Worm (Caenorhabditis elegans) whole organism, L1 larva: ENCODE measurements around the gene F57G12.2.

Experiments used
- F16B12.6 ChIP-seq: fragments of 150-350 bp; optimal IDR thresholded peaks from 2 replicates; lab custom pipeline; 2014; ENCODE audit warnings: missing biosample characterization, missing genetic modification characterization
- Y116A8C.19 ChIP-seq: sonication (generic microtip); optimal IDR thresholded peaks from 2 replicates; lab custom pipeline; 2016; ENCODE audit warnings: missing compliant biosample characterization, missing genetic modification characterization, borderline replicate concordance
- alr-1 ChIP-seq: fragments of 200-800 bp; sonication (Bioruptor generic); optimal IDR thresholded peaks from 2 replicates; lab custom pipeline; 2018; ENCODE audit warnings: borderline replicate concordance, mild to moderate bottlenecking, missing genetic modification characterization, missing compliant biosample characterization
- aly-2 ChIP-seq: fragments of 150-350 bp; optimal IDR thresholded peaks from 2 replicates; lab custom pipeline; 2014; ENCODE audit warnings: missing biosample characterization, missing genetic modification characterization
- ama-1 ChIP-seq: fragments of 150-350 bp; optimal IDR thresholded peaks from 2 replicates; lab custom pipeline; 2014
- ceh-8 ChIP-seq: fragments of 200-800 bp; sonication (Bioruptor generic); optimal IDR thresholded peaks from 2 replicates; lab custom pipeline; 2018; ENCODE audit warnings: mild to moderate bottlenecking, missing genetic modification characterization, moderate library complexity, missing compliant biosample characterization
- ceh-82 ChIP-seq, 3 experiments: fragments of 150-350 bp in 1 of 3; sonication (generic microtip) in 2 of 3; optimal IDR thresholded peaks; 2 replicates each; lab custom pipeline; 2014 to 2017; ENCODE audit warnings: missing biosample characterization in 3 of 3, missing genetic modification characterization in 3 of 3
- ceh-88 ChIP-seq: fragments of 200-800 bp; sonication (Bioruptor generic); IDR thresholded peaks from 2 replicates; pipeline ENCODE4 v1.3.6; 2022; ENCODE audit warnings: missing genetic modification characterization, missing compliant biosample characterization
- efl-1 ChIP-seq, 4 experiments: fragments of 150-350 bp; optimal IDR thresholded peaks in 3 of 4; peaks in 1 of 4; 1 replicate in 1 of 4; 2 replicates in 3 of 4; lab custom pipeline; 2014; ENCODE audit warnings: missing biosample characterization in 2 of 4, missing genetic modification characterization in 2 of 4, missing genetic modification reagents in 2 of 4
- efl-3 ChIP-seq: fragments of 200-800 bp; sonication (Bioruptor generic); optimal IDR thresholded peaks from 2 replicates; lab custom pipeline; 2018; ENCODE audit warnings: mild to moderate bottlenecking, missing genetic modification characterization, missing compliant biosample characterization
- egl-27 ChIP-seq, 2 experiments: fragments of 150-350 bp in 1 of 2; sonication (generic microtip); optimal IDR thresholded peaks; 3 replicates each; lab custom pipeline; 2017 to 2018; ENCODE audit warnings: missing biosample characterization in 2 of 2, missing genetic modification characterization in 2 of 2, missing genetic modification reagents in 2 of 2
- elt-2 ChIP-seq: sonication (generic microtip); optimal IDR thresholded peaks from 2 replicates; lab custom pipeline; 2016; ENCODE audit warnings: missing genetic modification characterization, mild to moderate bottlenecking, inconsistent platforms, missing compliant biosample characterization, missing genetic modification reagents
- fkh-4 ChIP-seq: sonication (generic microtip); optimal IDR thresholded peaks from 2 replicates; lab custom pipeline; 2016; ENCODE audit warnings: missing compliant biosample characterization, missing genetic modification characterization, borderline replicate concordance
- fkh-8 ChIP-seq: sonication (generic microtip); optimal IDR thresholded peaks from 2 replicates; lab custom pipeline; 2016; ENCODE audit warnings: mild to moderate bottlenecking, missing genetic modification characterization, missing compliant biosample characterization
- fos-1 ChIP-seq: fragments of 150-350 bp; optimal IDR thresholded peaks from 2 replicates; lab custom pipeline; 2014; ENCODE audit warnings: missing biosample characterization, missing genetic modification characterization
- hlh-17 ChIP-seq: fragments of 200-800 bp; sonication (Bioruptor generic); optimal IDR thresholded peaks from 2 replicates; lab custom pipeline; 2018; ENCODE audit warnings: missing genetic modification characterization, mild to moderate bottlenecking, missing compliant biosample characterization, moderate library complexity, borderline replicate concordance
- hpl-2 ChIP-seq: fragments of 150-350 bp; optimal IDR thresholded peaks from 2 replicates; lab custom pipeline; 2014; ENCODE audit warnings: missing biosample characterization, missing genetic modification reagents, missing genetic modification characterization
- isw-1 ChIP-seq: fragments of 200-800 bp; sonication (Bioruptor generic); IDR thresholded peaks from 2 replicates; pipeline ENCODE4 v1.3.6; 2022; ENCODE audit warnings: missing genetic modification characterization, missing compliant biosample characterization
- jun-1 ChIP-seq: fragments of 150-350 bp; optimal IDR thresholded peaks from 2 replicates; lab custom pipeline; 2014; ENCODE audit warnings: missing biosample characterization, missing genetic modification reagents, missing genetic modification characterization
- lin-14 ChIP-seq: fragments of 200-800 bp; sonication (Bioruptor generic); optimal IDR thresholded peaks from 2 replicates; lab custom pipeline; 2018; ENCODE audit warnings: mild to moderate bottlenecking, missing genetic modification characterization, moderate library complexity, missing compliant biosample characterization
- lin-15B ChIP-seq: fragments of 150-350 bp; sonication (generic microtip); optimal IDR thresholded peaks from 3 replicates; lab custom pipeline; 2014; ENCODE audit warnings: missing biosample characterization, missing genetic modification characterization
- lin-35 ChIP-seq, 2 experiments: fragments of 150-350 bp; optimal IDR thresholded peaks; 2 replicates each; lab custom pipeline; 2014; ENCODE audit warnings: missing biosample characterization in 2 of 2, missing genetic modification characterization in 2 of 2, missing genetic modification reagents in 2 of 2
- mdl-1 ChIP-seq, 2 experiments: fragments of 150-350 bp; optimal IDR thresholded peaks; 2 replicates each; lab custom pipeline; 2014 to 2017; ENCODE audit warnings: missing biosample characterization in 2 of 2, missing genetic modification characterization in 2 of 2, inconsistent platforms in 1 of 2
- mep-1 ChIP-seq: fragments of 150-350 bp; optimal IDR thresholded peaks from 2 replicates; lab custom pipeline; 2014; ENCODE audit warnings: missing biosample characterization, missing genetic modification characterization
- nhr-11 ChIP-seq: fragments of 150-350 bp; optimal IDR thresholded peaks from 2 replicates; lab custom pipeline; 2014; ENCODE audit warnings: missing biosample characterization, missing genetic modification characterization
- nhr-12 ChIP-seq: sonication (generic microtip); optimal IDR thresholded peaks from 2 replicates; lab custom pipeline; 2017; ENCODE audit warnings: missing biosample characterization, missing genetic modification characterization
- nhr-19 ChIP-seq: fragments of 200-800 bp; sonication (Bioruptor generic); conservative IDR thresholded peaks from 2 replicates; pipeline ENCODE4 v1.3.6; 2022; ENCODE audit warnings: missing genetic modification characterization, missing compliant biosample characterization
- nhr-20 ChIP-seq: sonication (generic microtip); optimal IDR thresholded peaks from 2 replicates; lab custom pipeline; 2016; ENCODE audit warnings: mild to moderate bottlenecking, missing genetic modification characterization, missing compliant biosample characterization
- nhr-47 ChIP-seq: sonication (generic microtip); optimal IDR thresholded peaks from 2 replicates; lab custom pipeline; 2016; ENCODE audit warnings: mild to moderate bottlenecking, missing genetic modification characterization, moderate library complexity, missing compliant biosample characterization
- nhr-76 ChIP-seq: sonication (generic microtip); optimal IDR thresholded peaks from 2 replicates; lab custom pipeline; 2017; ENCODE audit warnings: missing biosample characterization, missing genetic modification characterization
- nhr-77 ChIP-seq: fragments of 150-350 bp; optimal IDR thresholded peaks from 2 replicates; lab custom pipeline; 2014; ENCODE audit warnings: missing biosample characterization, missing genetic modification characterization
- nhr-84 ChIP-seq: sonication (generic microtip); optimal IDR thresholded peaks from 2 replicates; lab custom pipeline; 2017; ENCODE audit warnings: missing biosample characterization, missing genetic modification characterization
- nhr-85 ChIP-seq: sonication (generic microtip); peaks from one replicate; lab custom pipeline; 2016; ENCODE audit warnings: missing genetic modification characterization, inconsistent platforms, missing compliant biosample characterization
- nhr-90 ChIP-seq: sonication (generic microtip); optimal IDR thresholded peaks from 2 replicates; lab custom pipeline; 2016; ENCODE audit warnings: mild to moderate bottlenecking, missing genetic modification characterization, missing compliant biosample characterization; ENCODE audit not compliant: poor library complexity
- pqm-1 ChIP-seq: sonication (generic microtip); optimal IDR thresholded peaks from 3 replicates; lab custom pipeline; 2017; ENCODE audit warnings: missing biosample characterization, missing genetic modification characterization
- rnt-1 ChIP-seq: sonication (generic microtip); optimal IDR thresholded peaks from 2 replicates; lab custom pipeline; 2016; ENCODE audit warnings: mild to moderate bottlenecking, missing genetic modification characterization, moderate library complexity, missing compliant biosample characterization
- skn-1 ChIP-seq: fragments of 150-350 bp; optimal IDR thresholded peaks from 2 replicates; lab custom pipeline; 2014; ENCODE audit warnings: missing biosample characterization, missing genetic modification characterization
- snpc-4 ChIP-seq: fragments of 150-350 bp; optimal IDR thresholded peaks from 2 replicates; lab custom pipeline; 2014; ENCODE audit warnings: missing biosample characterization, missing genetic modification characterization
- snu-23 ChIP-seq: sonication (generic microtip); optimal IDR thresholded peaks from 2 replicates; lab custom pipeline; 2016; ENCODE audit warnings: missing genetic modification characterization, missing compliant biosample characterization
- unc-130 ChIP-seq: fragments of 150-350 bp; optimal IDR thresholded peaks from 2 replicates; lab custom pipeline; 2017; ENCODE audit warnings: missing biosample characterization, missing genetic modification characterization, inconsistent platforms
- unc-98 ChIP-seq: fragments of 200-800 bp; sonication (Bioruptor generic); IDR thresholded peaks from 2 replicates; pipeline ENCODE4 v1.3.6; 2022; ENCODE audit warnings: missing genetic modification characterization, missing compliant biosample characterization
- vab-15 ChIP-seq: sonication (generic microtip); optimal IDR thresholded peaks from 2 replicates; lab custom pipeline; 2017; ENCODE audit warnings: missing genotype, mild to moderate bottlenecking, missing genetic modification characterization, missing compliant biosample characterization
- zip-4 ChIP-seq: fragments of 200-800 bp; sonication (Bioruptor generic); optimal IDR thresholded peaks from 2 replicates; lab custom pipeline; 2018; ENCODE audit warnings: mild to moderate bottlenecking, missing genetic modification characterization, moderate library complexity, missing compliant biosample characterization
- ztf-11 ChIP-seq, 2 experiments: sonication (generic microtip); optimal IDR thresholded peaks; 2 replicates each; lab custom pipeline; 2016 to 2017; ENCODE audit warnings: missing genetic modification characterization in 2 of 2, missing biosample characterization in 1 of 2, missing compliant biosample characterization in 1 of 2

Gene F57G12.2

DNA sequence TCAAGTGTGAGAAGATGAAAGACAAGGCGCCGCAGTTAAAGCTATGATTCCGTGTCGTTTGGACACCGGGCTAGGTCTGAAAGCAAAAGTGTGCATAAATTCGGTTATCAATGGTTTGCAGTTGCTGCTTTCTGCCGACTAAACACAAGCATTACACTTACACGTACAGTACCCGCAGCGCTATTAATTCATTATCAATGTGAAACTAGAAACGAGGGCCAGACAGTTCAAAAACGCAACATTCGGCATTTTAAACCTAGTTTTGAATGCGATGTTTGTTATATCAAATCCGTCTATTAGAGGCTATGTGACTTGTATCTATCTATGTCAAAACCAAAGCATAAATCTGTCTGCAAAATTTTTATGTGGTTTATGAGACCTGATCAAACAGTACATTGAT, 14.1 kb upstream of the F57G12.2 start:
- TF ChIP-seq hpl-2 (GFP tag; lab: Kevin White, UChicago) (no peak), lin-15B (tag; lab: Kevin White, UChicago) (no peak), F16B12.6 (tag; lab: Kevin White, UChicago) (no peak), ceh-82 (tag; optimal IDR thresholded peaks at IDR 0.05; lab: Kevin White, UChicago) (no peak), elt-2 (tag; lab: Kevin White, UChicago) (peak; percentile 26), nhr-84 (tag; lab: Kevin White, UChicago) (no peak), egl-27 (tag; optimal IDR thresholded peaks at IDR 0.05; lab: Kevin White, UChicago) (no peak), nhr-85 (tag; lab: Kevin White, UChicago) (peak; percentile 55), ceh-88 (GFP tag; lab: Robert Waterston, UW) (no peak), nhr-11 (no peak), mep-1 (tag; lab: Kevin White, UChicago) (no peak), snu-23 (GFP tag; lab: Kevin White, UChicago) (no peak), nhr-19 (GFP tag; lab: Robert Waterston, UW) (no peak), nhr-76 (tag; lab: Kevin White, UChicago) (no peak), unc-98 (GFP tag; lab: Robert Waterston, UW) (no peak), nhr-77 (tag; lab: Kevin White, UChicago) (no peak)
- TF ChIP-seq, all 84 proteins: peak for 2

DNA sequence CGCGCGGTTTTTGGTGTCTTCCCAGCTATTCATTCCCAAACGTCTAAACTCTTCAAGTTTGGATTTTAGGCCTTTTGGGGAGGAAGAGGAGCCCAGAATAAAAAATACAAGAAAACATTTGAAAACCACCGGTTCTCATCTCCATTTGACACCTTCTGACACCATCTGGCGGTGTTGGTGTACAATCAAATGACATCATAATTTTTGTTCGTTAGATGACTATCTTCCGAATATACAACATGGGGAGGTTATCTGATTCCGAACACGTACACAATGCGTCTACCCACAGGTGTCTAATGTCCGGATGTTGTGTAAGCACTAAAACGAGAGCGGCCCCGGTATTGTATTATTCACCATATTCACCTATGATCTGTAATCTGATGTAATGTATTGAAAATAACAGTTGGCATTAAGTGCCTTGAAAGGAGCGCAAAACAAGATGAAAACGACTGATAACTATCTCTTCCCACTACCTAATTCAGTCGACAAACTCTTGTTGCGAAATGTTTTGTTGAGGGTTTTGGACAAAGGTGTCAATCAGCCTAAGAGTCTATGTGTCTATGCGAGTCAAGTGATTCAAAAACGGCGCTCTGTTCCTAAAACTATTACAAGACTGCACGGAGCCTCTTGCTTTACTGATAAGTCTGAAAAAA, 12.8 kb upstream of the F57G12.2 start:
- TF ChIP-seq elt-2 (tag; lab: Kevin White, UChicago) (peak; percentile 10), rnt-1 (tag; lab: Kevin White, UChicago) (peak; percentile 18), efl-1 (optimal IDR thresholded peaks at IDR 0.05; lab: Kevin White, UChicago) (peak in 1 of 2 experiments; percentile 17), efl-1 (GFP tag; optimal IDR thresholded peaks at IDR 0.05 in 1 of 2; lab: Kevin White, UChicago) (no peak), nhr-85 (tag; lab: Kevin White, UChicago) (peak; percentile 85), lin-14 (GFP tag; lab: Kevin White, UChicago) (peak; percentile 56), lin-35 (GFP tag; optimal IDR thresholded peaks at IDR 0.05; lab: Kevin White, UChicago) (peak in 1 of 2 experiments; percentile 1), vab-15 (tag; lab: Kevin White, UChicago) (no peak), ztf-11 (tag; optimal IDR thresholded peaks at IDR 0.05; lab: Kevin White, UChicago) (peak in 1 of 2 experiments; percentile 19), skn-1 (tag; lab: Kevin White, UChicago) (no peak), nhr-90 (tag; lab: Kevin White, UChicago) (peak; percentile 25), fkh-4 (tag; lab: Kevin White, UChicago) (no peak), nhr-20 (tag; lab: Kevin White, UChicago) (peak; percentile 18), jun-1 (no peak)
- TF ChIP-seq, all 84 proteins: peak for 9

DNA sequence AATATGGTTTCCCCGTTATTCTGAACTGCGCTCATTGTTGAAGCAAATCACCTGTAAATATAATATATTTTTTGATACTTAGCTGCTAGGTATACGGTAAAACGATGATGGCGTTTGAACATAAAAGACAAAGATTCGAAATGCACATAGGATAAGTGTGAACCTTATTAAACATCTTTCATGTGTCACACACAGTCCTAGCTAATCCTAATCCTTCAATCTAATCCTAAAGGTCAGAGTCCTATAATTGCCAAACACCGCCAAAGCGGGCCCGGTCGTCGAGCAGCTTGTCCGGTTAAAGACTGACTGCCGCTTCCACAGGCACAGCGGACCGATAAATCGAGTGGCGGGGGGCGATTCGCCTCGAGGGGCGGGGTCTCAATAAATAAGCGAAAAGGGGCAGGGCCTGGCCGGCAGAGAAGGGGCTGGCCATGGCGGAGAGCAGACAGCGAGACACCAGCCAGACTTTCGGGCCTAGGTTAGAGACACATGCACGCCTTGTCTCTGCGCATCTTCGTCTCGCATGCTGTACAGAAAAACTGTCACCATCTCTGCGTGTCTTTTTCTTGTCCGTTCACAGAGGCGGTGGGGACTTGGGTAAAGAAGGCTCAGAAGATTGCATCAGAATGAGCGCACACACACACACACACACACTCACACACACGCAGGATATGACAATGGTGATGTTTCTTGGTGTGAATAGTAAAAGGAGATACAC, 11.9 kb upstream of the F57G12.2 start, which contains the start of gene F57G12.1:
Gene F57G12.1, minus strand, starts transcription at position 51 of the 718 bp plus-strand sequence.
- TF ChIP-seq nhr-77 (tag; lab: Kevin White, UChicago) (peak; percentile 81), nhr-19 (GFP tag; lab: Robert Waterston, UW) (peak; percentile 66), fkh-8 (tag; lab: Kevin White, UChicago) (peak; percentile 86), fos-1 (tag; lab: Kevin White, UChicago) (peak; percentile 60), nhr-76 (tag; lab: Kevin White, UChicago) (no peak), fkh-4 (tag; lab: Kevin White, UChicago) (no peak), nhr-84 (tag; lab: Kevin White, UChicago) (no peak), alr-1 (tag; lab: Kevin White, UChicago) (no peak), nhr-47 (tag; lab: Kevin White, UChicago) (peak; percentile 66), efl-3 (GFP tag; lab: Kevin White, UChicago) (no peak), nhr-12 (tag; lab: Kevin White, UChicago) (no peak), nhr-11 (peak; percentile 54), unc-130 (tag; lab: Kevin White, UChicago) (peak; percentile 65), ceh-8 (GFP tag; lab: Kevin White, UChicago) (peak; percentile 70), pqm-1 (tag; lab: Kevin White, UChicago) (peak; percentile 18), Y116A8C.19 (tag; lab: Kevin White, UChicago) (no peak), aly-2 (tag; lab: Kevin White, UChicago) (no peak), isw-1 (GFP tag; lab: Robert Waterston, UW) (peak; percentile 50), hlh-17 (GFP tag; lab: Kevin White, UChicago) (no peak), snpc-4 (peak; percentile 47), mdl-1 (tag; optimal IDR thresholded peaks at IDR 0.05; lab: Kevin White, UChicago) (peak in 1 of 2 experiments; percentile 83), elt-2 (tag; lab: Kevin White, UChicago) (peak; percentile 10), jun-1 (peak; percentile 77), ama-1 (peak; percentile 36), snu-23 (GFP tag; lab: Kevin White, UChicago) (peak; percentile 78), lin-15B (tag; lab: Kevin White, UChicago) (no peak), zip-4 (GFP tag; lab: Kevin White, UChicago) (no peak)
